Fruit fly (Drosophila melanogaster) whole organism, embryonic: ENCODE data around the gene Cdc14.
A peak's percentile ranks its signal among the peaks of the same experiment; 100 is the strongest.

Experiments
- CG10274 ChIP-seq: fragments of 200-800 bp; sonication (Bioruptor generic); optimal IDR thresholded peaks from 3 replicates; lab custom pipeline; 2017; ENCODE audit warnings: missing biosample characterization, mild to moderate bottlenecking, missing genetic modification characterization
- CG10431 ChIP-seq: fragments of 200-800 bp; sonication (Bioruptor generic); optimal IDR thresholded peaks from 3 replicates; lab custom pipeline; 2018; ENCODE audit warnings: missing biosample characterization, mild to moderate bottlenecking, missing genetic modification characterization
- CG10543 ChIP-seq: fragments of 200-800 bp; sonication (Bioruptor generic); optimal IDR thresholded peaks from 3 replicates; lab custom pipeline; 2017; ENCODE audit warnings: missing biosample characterization, mild to moderate bottlenecking, missing genetic modification characterization, moderate library complexity
- CG10959 ChIP-seq: fragments of 200-800 bp; sonication (Bioruptor generic); IDR thresholded peaks from 2 replicates; pipeline ENCODE4 v1.3.6; 2022; ENCODE audit warnings: missing biosample characterization, missing genetic modification characterization
- CG11504 ChIP-seq: fragments of 200-800 bp; sonication (Bioruptor generic); optimal IDR thresholded peaks from 3 replicates; lab custom pipeline; 2019; ENCODE audit warnings: missing biosample characterization, mild to moderate bottlenecking, missing genetic modification characterization, moderate library complexity
- CG13775 ChIP-seq: fragments of 200-800 bp; sonication (Bioruptor generic); optimal IDR thresholded peaks from 3 replicates; lab custom pipeline; 2017; ENCODE audit warnings: missing biosample characterization, mild to moderate bottlenecking, missing genetic modification characterization
- CG14860 ChIP-seq: fragments of 200-800 bp; sonication (Bioruptor generic); IDR thresholded peaks from 3 replicates; pipeline ENCODE4 v1.3.6; 2022; ENCODE audit warnings: missing biosample characterization, missing genetic modification characterization; ENCODE audit not compliant: partially characterized antibody
- CG16863 ChIP-seq: fragments of 200-800 bp; sonication (Bioruptor generic); optimal IDR thresholded peaks from 3 replicates; lab custom pipeline; 2016; ENCODE audit warnings: missing biosample characterization, missing genetic modification characterization
- CG17829 ChIP-seq: fragments of 200-800 bp; optimal IDR thresholded peaks from 2 replicates; lab custom pipeline; 2019; ENCODE audit warnings: missing biosample characterization, mild to moderate bottlenecking, missing genetic modification characterization, moderate library complexity
- CG2199 ChIP-seq: fragments of 200-800 bp; sonication (Bioruptor generic); IDR thresholded peaks from 3 replicates; pipeline ENCODE4 v1.3.6; 2022; ENCODE audit warnings: missing biosample characterization, missing genetic modification characterization
- CG3065 ChIP-seq: fragments of 200-800 bp; sonication (Bioruptor generic); optimal IDR thresholded peaks from 2 replicates; lab custom pipeline; 2016; ENCODE audit warnings: missing biosample characterization, missing genetic modification characterization
- CG31388 ChIP-seq: fragments of 200-800 bp; sonication (Bioruptor generic); optimal IDR thresholded peaks from 2 replicates; lab custom pipeline; 2016; ENCODE audit warnings: missing biosample characterization, missing genetic modification characterization
- CG4617 ChIP-seq: fragments of 200-800 bp; sonication (Bioruptor generic); optimal IDR thresholded peaks from 3 replicates; lab custom pipeline; 2016; ENCODE audit warnings: missing biosample characterization, missing genetic modification characterization, borderline replicate concordance
- CG6854 ChIP-seq: fragments of 200-800 bp; sonication (Bioruptor generic); optimal IDR thresholded peaks from 3 replicates; lab custom pipeline; 2017; ENCODE audit warnings: missing biosample characterization, mild to moderate bottlenecking, missing genetic modification characterization
- CG7372 ChIP-seq: fragments of 200-800 bp; sonication (Bioruptor generic); IDR thresholded peaks from 2 replicates; pipeline ENCODE4 v1.3.6; 2022; ENCODE audit warnings: missing biosample characterization, missing genetic modification characterization
- Dip2 ChIP-seq: fragments of 200-800 bp; sonication (Bioruptor generic); IDR thresholded peaks from 2 replicates; pipeline ENCODE4 v1.3.6; 2022; ENCODE audit warnings: missing biosample characterization, missing genetic modification characterization
- Drgx ChIP-seq: fragments of 200-800 bp; sonication (Bioruptor generic); IDR thresholded peaks from 2 replicates; pipeline ENCODE4 v1.3.6; 2022; ENCODE audit warnings: missing biosample characterization, missing genetic modification characterization
- Ets65A ChIP-seq: fragments of 200-800 bp; sonication (Bioruptor generic); peaks from one replicate; lab custom pipeline; 2016; ENCODE audit warnings: missing biosample characterization, missing genetic modification characterization
- HLH3B ChIP-seq: fragments of 200-800 bp; sonication (Bioruptor generic); IDR thresholded peaks from 2 replicates; pipeline ENCODE4 v1.3.6; 2022; ENCODE audit warnings: missing biosample characterization, missing genetic modification characterization
- Hmr ChIP-seq: fragments of 200-800 bp; sonication (Bioruptor generic); optimal IDR thresholded peaks from 3 replicates; lab custom pipeline; 2017; ENCODE audit warnings: mild to moderate bottlenecking, missing biosample characterization, missing genetic modification reagents, missing genetic modification characterization
- Hsf ChIP-seq: fragments of 200-800 bp; sonication (Bioruptor generic); optimal IDR thresholded peaks from 3 replicates; lab custom pipeline; 2016; ENCODE audit warnings: missing biosample characterization, missing genetic modification characterization
- Lim3 ChIP-seq: fragments of 200-800 bp; sonication (Bioruptor generic); IDR thresholded peaks from 2 replicates; pipeline ENCODE4 v1.3.6; 2022; ENCODE audit warnings: missing biosample characterization, missing genetic modification characterization
- Myb ChIP-seq: fragments of 200-800 bp; sonication (Bioruptor generic); optimal IDR thresholded peaks from 2 replicates; lab custom pipeline; 2016; ENCODE audit warnings: missing biosample characterization, missing genetic modification characterization
- NC2α ChIP-seq: fragments of 200-800 bp; sonication (Bioruptor generic); optimal IDR thresholded peaks from 2 replicates; lab custom pipeline; 2016; ENCODE audit warnings: missing biosample characterization, missing genetic modification characterization
- Sin3A ChIP-seq: fragments of >200 bp; optimal IDR thresholded peaks from 2 replicates; lab custom pipeline; 2018
- Sox100B ChIP-seq: fragments of 200-800 bp; sonication (Bioruptor generic); optimal IDR thresholded peaks from 3 replicates; lab custom pipeline; 2018; ENCODE audit warnings: missing biosample characterization, mild to moderate bottlenecking, missing genetic modification characterization
- YL-1 ChIP-seq: fragments of 200-800 bp; sonication (Bioruptor generic); optimal IDR thresholded peaks from 3 replicates; lab custom pipeline; 2017; ENCODE audit warnings: missing biosample characterization, mild to moderate bottlenecking, missing genetic modification characterization
- aop ChIP-seq: fragments of 200-800 bp; sonication (Bioruptor generic); IDR thresholded peaks from 2 replicates; pipeline ENCODE4 v1.3.6; 2022; ENCODE audit warnings: missing biosample characterization, missing genetic modification characterization
- bbx ChIP-seq: fragments of 200-800 bp; sonication (Bioruptor generic); IDR thresholded peaks from 2 replicates; pipeline ENCODE4 v1.3.6; 2022; ENCODE audit warnings: missing biosample characterization, missing genetic modification characterization; ENCODE audit not compliant: partially characterized antibody
- cwo ChIP-seq: fragments of 200-800 bp; sonication (Bioruptor generic); optimal IDR thresholded peaks from 3 replicates; lab custom pipeline; 2017; ENCODE audit warnings: missing biosample characterization, missing genetic modification characterization, mild to moderate bottlenecking, moderate library complexity, missing genetic modification reagents
- dm ChIP-seq: fragments of 200-800 bp; sonication (Bioruptor generic); optimal IDR thresholded peaks from 3 replicates; lab custom pipeline; 2016; ENCODE audit warnings: missing biosample characterization, missing genetic modification characterization
- esg ChIP-seq: fragments of 200-800 bp; sonication (Bioruptor generic); conservative IDR thresholded peaks from 2 replicates; pipeline ENCODE4 v1.3.6; 2022; ENCODE audit warnings: missing biosample characterization, missing genetic modification characterization
- ewg ChIP-seq: fragments of 200-800 bp; sonication (Bioruptor generic); optimal IDR thresholded peaks from 3 replicates; lab custom pipeline; 2017; ENCODE audit warnings: mild to moderate bottlenecking, missing biosample characterization, missing genetic modification reagents, missing genetic modification characterization
- fru ChIP-seq: fragments of >200 bp; optimal IDR thresholded peaks from 2 replicates; lab custom pipeline; 2017
- gce ChIP-seq: fragments of 200-800 bp; sonication (Bioruptor generic); IDR thresholded peaks from 3 replicates; pipeline ENCODE4 v1.3.6; 2022; ENCODE audit warnings: missing biosample characterization, missing genetic modification characterization
- gem ChIP-seq: fragments of 200-800 bp; sonication (Bioruptor generic); optimal IDR thresholded peaks from 2 replicates; lab custom pipeline; 2019; ENCODE audit warnings: missing biosample characterization, mild to moderate bottlenecking, missing genetic modification characterization, moderate library complexity
- gfzf ChIP-seq: fragments of 200-800 bp; sonication (Bioruptor generic); optimal IDR thresholded peaks from 2 replicates; lab custom pipeline; 2016; ENCODE audit warnings: missing biosample characterization, mild to moderate bottlenecking, missing genetic modification characterization, moderate library complexity
- gro ChIP-seq: fragments of 200-800 bp; sonication (Bioruptor generic); optimal IDR thresholded peaks from 2 replicates; lab custom pipeline; 2016; ENCODE audit warnings: missing biosample characterization, missing genetic modification characterization
- hbn ChIP-seq: fragments of 200-800 bp; sonication (Bioruptor generic); IDR thresholded peaks from 2 replicates; pipeline ENCODE4 v1.3.6; 2022; ENCODE audit warnings: missing biosample characterization, missing genetic modification characterization; ENCODE audit not compliant: partially characterized antibody
- her ChIP-seq: fragments of 200-800 bp; sonication (Bioruptor generic); optimal IDR thresholded peaks from 2 replicates; lab custom pipeline; 2016; ENCODE audit warnings: missing biosample characterization, missing genetic modification characterization
- jigr1 ChIP-seq: fragments of 200-800 bp; sonication (Bioruptor generic); IDR thresholded peaks from 3 replicates; pipeline ENCODE4 v1.3.6; 2022; ENCODE audit warnings: missing biosample characterization, missing genetic modification characterization
- kah ChIP-seq: fragments of 200-800 bp; sonication (Bioruptor generic); optimal IDR thresholded peaks from 2 replicates; lab custom pipeline; 2018; ENCODE audit warnings: missing biosample characterization, mild to moderate bottlenecking, missing genetic modification characterization
- mirr ChIP-seq: fragments of 200-800 bp; sonication (Bioruptor generic); optimal IDR thresholded peaks from 3 replicates; lab custom pipeline; 2018; ENCODE audit warnings: missing biosample characterization, mild to moderate bottlenecking, missing genetic modification characterization
- nerfin-2 ChIP-seq: fragments of 200-800 bp; sonication (Bioruptor generic); IDR thresholded peaks from 2 replicates; pipeline ENCODE4 v1.3.6; 2022; ENCODE audit warnings: missing biosample characterization, missing genetic modification characterization; ENCODE audit not compliant: partially characterized antibody
- nmo ChIP-seq: fragments of 200-800 bp; sonication (Bioruptor generic); optimal IDR thresholded peaks from 2 replicates; lab custom pipeline; 2018; ENCODE audit warnings: missing biosample characterization, mild to moderate bottlenecking, missing genetic modification characterization, moderate library complexity
- onecut ChIP-seq: fragments of 200-800 bp; sonication (Bioruptor generic); IDR thresholded peaks from 2 replicates; pipeline ENCODE4 v1.3.6; 2022; ENCODE audit warnings: missing biosample characterization, missing genetic modification characterization
- pum ChIP-seq: fragments of 200-800 bp; sonication (Bioruptor generic); optimal IDR thresholded peaks from 2 replicates; lab custom pipeline; 2016; ENCODE audit warnings: missing biosample characterization, missing genetic modification characterization
- rib ChIP-seq: fragments of 200-800 bp; sonication (Bioruptor generic); IDR thresholded peaks from 2 replicates; pipeline ENCODE4 v1.3.6; 2022; ENCODE audit warnings: missing biosample characterization, missing genetic modification characterization
- row ChIP-seq: fragments of 200-800 bp; sonication (Bioruptor generic); IDR thresholded peaks from 3 replicates; pipeline ENCODE4 v1.3.6; 2022; ENCODE audit warnings: missing biosample characterization, missing genetic modification characterization
- sens ChIP-seq: fragments of 200-800 bp; sonication (Bioruptor generic); peaks from one replicate; lab custom pipeline; 2016; ENCODE audit warnings: missing biosample characterization, missing genetic modification characterization
- unc-4 ChIP-seq: fragments of 200-800 bp; sonication (Bioruptor generic); IDR thresholded peaks from 2 replicates; pipeline ENCODE4 v1.3.6; 2022; ENCODE audit warnings: missing biosample characterization, missing genetic modification characterization; ENCODE audit not compliant: partially characterized antibody

Gene Cdc14

DNA sequence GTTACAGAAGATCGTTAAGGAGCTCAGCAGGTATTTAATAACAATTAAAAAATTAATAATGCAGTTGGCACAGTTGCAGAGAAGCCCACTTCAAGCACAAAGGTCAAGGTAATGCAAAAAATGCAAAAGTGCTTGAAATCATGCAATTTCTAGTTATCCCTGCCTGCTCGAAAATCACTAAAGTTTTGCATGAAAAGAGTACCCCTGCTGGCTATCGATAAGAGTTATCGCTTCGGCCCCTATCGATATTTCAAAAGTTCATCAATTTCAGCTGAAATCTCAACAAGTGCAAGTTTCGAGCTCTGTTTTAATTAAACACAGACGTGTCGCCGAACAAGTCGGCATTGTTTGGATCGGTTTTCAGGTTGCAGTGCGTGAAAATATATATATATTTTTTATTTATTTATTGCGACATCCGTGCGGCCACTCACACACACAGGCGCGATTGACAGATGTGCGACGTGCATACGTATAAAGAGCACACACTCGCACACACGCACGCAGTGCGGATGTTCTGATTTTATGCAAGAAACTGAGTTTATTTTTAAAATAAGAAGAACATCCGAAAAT is 10.9 kb upstream of the Cdc14 start (continued):
- TF ChIP-seq row (peak; percentile 82), pum (GFP tag; lab: Kevin White, UChicago) (no peak), CG31388 (GFP tag; lab: Kevin White, UChicago) (no peak), dm (GFP tag; lab: Kevin White, UChicago) (peak; percentile 53), ewg (GFP tag; lab: Kevin White, UChicago) (no peak), NC2α (no peak), CG17829 (tag; lab: Kevin White, UChicago) (peak; percentile 65), Hsf (peak; percentile 71), mirr (GFP tag; lab: Kevin White, UChicago) (peak; percentile 33), bbx (GFP tag; lab: Robert Waterston, UW) (peak; percentile 85), Hmr (GFP tag; lab: Kevin White, UChicago) (peak; percentile 66), gem (tag; lab: Kevin White, UChicago) (peak; percentile 59), CG11504 (tag; lab: Kevin White, UChicago) (no peak), sens (peak; percentile 93), gfzf (GFP tag; lab: Kevin White, UChicago) (peak; percentile 20), esg (peak; percentile 39), CG7372 (peak; percentile 32; the same call in 1 of the 2 replicates), CG6854 (GFP tag; lab: Kevin White, UChicago) (peak; percentile 42), Ets65A (peak; percentile 92), onecut (GFP tag; lab: Robert Waterston, UW) (0 out of 2 replicates have a peak, but pooled peaks have one; percentile 10), Dip2 (no peak), CG10274 (no peak), unc-4 (GFP tag; lab: Robert Waterston, UW) (peak; percentile 81), CG3065 (GFP tag; lab: Kevin White, UChicago) (no peak), CG4617 (GFP tag; lab: Kevin White, UChicago) (peak; percentile 88), kah (GFP tag; lab: Kevin White, UChicago) (peak; percentile 68), CG16863 (peak; percentile 53), gro (GFP tag; lab: Kevin White, UChicago) (peak; percentile 63), fru (lab: Kevin White, UChicago) (no peak), CG14860 (peak; percentile 63), CG13775 (GFP tag; lab: Kevin White, UChicago) (peak; percentile 82), CG10431 (GFP tag; lab: Kevin White, UChicago) (no peak), Sox100B (GFP tag; lab: Kevin White, UChicago) (peak; percentile 37), Myb (GFP tag; lab: Kevin White, UChicago) (peak; percentile 41), YL-1 (GFP tag; lab: Kevin White, UChicago) (peak; percentile 78), jigr1 (GFP tag; lab: Robert Waterston, UW) (no peak), nerfin-2 (GFP tag; lab: Robert Waterston, UW) (peak; percentile 70), HLH3B (GFP tag; lab: Robert Waterston, UW) (0 out of 2 replicates have a peak, but pooled peaks have one; percentile 48), rib (GFP tag; lab: Robert Waterston, UW) (no peak), CG10959 (GFP tag; lab: Robert Waterston, UW) (no peak; the same call in 1 of the 2 replicates), aop (GFP tag; lab: Robert Waterston, UW) (peak; percentile 51; the same call in 1 of the 2 replicates), her (GFP tag; lab: Kevin White, UChicago) (peak; percentile 64), Lim3 (no peak), Drgx (GFP tag; lab: Robert Waterston, UW) (peak; percentile 15; the same call in 1 of the 2 replicates), CG2199 (GFP tag; lab: Robert Waterston, UW) (0 out of 3 replicates have a peak, but pooled peaks have one; percentile 14), cwo (GFP tag; lab: Kevin White, UChicago) (no peak), Sin3A (lab: Kevin White, UChicago) (peak; percentile 58), hbn (GFP tag; lab: Robert Waterston, UW) (peak; percentile 87), nmo (peak; percentile 40), gce (0 out of 3 replicates have a peak, but pooled peaks have one; percentile 68), CG10543 (GFP tag; lab: Kevin White, UChicago) (peak; percentile 46)
